Worm (Caenorhabditis elegans) whole organism, L2 larva: ENCODE data around the gene sth-1.

Source experiments
- F13H6.1 ChIP-seq: sonication (generic microtip); optimal IDR thresholded peaks from 2 replicates; lab custom pipeline; 2016; ENCODE audit warnings: missing genetic modification characterization, missing compliant biosample characterization
- R02D3.7 ChIP-seq: fragments of 150-350 bp; optimal IDR thresholded peaks from 2 replicates; lab custom pipeline; 2014; ENCODE audit warnings: missing biosample characterization, missing genetic modification characterization
- Y55F3AM.14 ChIP-seq: fragments of 200-800 bp; sonication (Bioruptor generic); optimal IDR thresholded peaks from 2 replicates; lab custom pipeline; 2018; ENCODE audit warnings: mild to moderate bottlenecking, missing genetic modification characterization, missing compliant biosample characterization
- ZK546.5 ChIP-seq: sonication (generic microtip); optimal IDR thresholded peaks from 2 replicates; lab custom pipeline; 2017; ENCODE audit warnings: missing biosample characterization, missing genetic modification characterization
- aly-2 ChIP-seq: fragments of 150-350 bp; optimal IDR thresholded peaks from 2 replicates; lab custom pipeline; 2014; ENCODE audit warnings: missing biosample characterization, missing genetic modification characterization
- blmp-1 ChIP-seq: sonication (generic microtip); optimal IDR thresholded peaks from 2 replicates; lab custom pipeline; 2017; ENCODE audit warnings: missing genetic modification characterization, mild to moderate bottlenecking, missing compliant biosample characterization, antibody characterized with exemption, moderate library complexity; ENCODE audit not compliant: insufficient read depth
- egl-27 ChIP-seq: sonication (generic microtip); optimal IDR thresholded peaks from 3 replicates; lab custom pipeline; 2017; ENCODE audit warnings: missing biosample characterization, missing genetic modification reagents, missing genetic modification characterization
- elt-1 ChIP-seq: fragments of 150-350 bp; optimal IDR thresholded peaks from 2 replicates; lab custom pipeline; 2014; ENCODE audit warnings: missing biosample characterization, missing genetic modification characterization
- elt-3 ChIP-seq: sonication (generic microtip); optimal IDR thresholded peaks from 2 replicates; lab custom pipeline; 2017; ENCODE audit warnings: missing biosample characterization, missing genetic modification characterization
- fos-1 ChIP-seq: fragments of 150-350 bp; optimal IDR thresholded peaks from 2 replicates; lab custom pipeline; 2014; ENCODE audit warnings: missing biosample characterization, missing genetic modification characterization
- lsy-2 ChIP-seq, 2 experiments: fragments of 150-350 bp in 1 of 2; sonication (generic microtip) in 1 of 2; optimal IDR thresholded peaks; 2 replicates each; lab custom pipeline; 2014 to 2017; ENCODE audit warnings: missing biosample characterization in 2 of 2, missing genetic modification characterization in 2 of 2
- mab-5 ChIP-seq: fragments of 150-350 bp; optimal IDR thresholded peaks from 2 replicates; lab custom pipeline; 2014; ENCODE audit warnings: missing biosample characterization, missing genetic modification characterization
- mdl-1 ChIP-seq, 2 experiments: fragments of 150-350 bp in 1 of 2; sonication (generic microtip) in 1 of 2; optimal IDR thresholded peaks; 2 replicates each; lab custom pipeline; 2017; ENCODE audit warnings: missing biosample characterization in 2 of 2, missing genetic modification characterization in 2 of 2
- nhr-10 ChIP-seq: sonication (generic microtip); optimal IDR thresholded peaks from 2 replicates; lab custom pipeline; 2017; ENCODE audit warnings: missing biosample characterization, missing genetic modification characterization
- nhr-11 ChIP-seq: fragments of 150-350 bp; optimal IDR thresholded peaks from 2 replicates; lab custom pipeline; 2014; ENCODE audit warnings: missing biosample characterization, missing genetic modification characterization
- nhr-12 ChIP-seq: fragments of 150-350 bp; optimal IDR thresholded peaks from 2 replicates; lab custom pipeline; 2014; ENCODE audit warnings: missing biosample characterization, missing genetic modification characterization
- nhr-21 ChIP-seq: fragments of 150-350 bp; optimal IDR thresholded peaks from 2 replicates; lab custom pipeline; 2014; ENCODE audit warnings: missing biosample characterization, missing genetic modification characterization
- nhr-23 ChIP-seq: fragments of 150-350 bp; optimal IDR thresholded peaks from 2 replicates; lab custom pipeline; 2014; ENCODE audit warnings: missing biosample characterization, missing genetic modification reagents, missing genetic modification characterization
- nhr-237 ChIP-seq: fragments of 150-350 bp; optimal IDR thresholded peaks from 2 replicates; lab custom pipeline; 2014; ENCODE audit warnings: missing biosample characterization, missing genetic modification characterization
- nhr-25 ChIP-seq: fragments of 150-350 bp; sonication (generic microtip); optimal IDR thresholded peaks from 3 replicates; lab custom pipeline; 2014; ENCODE audit warnings: missing biosample characterization, missing genetic modification characterization
- nhr-6 ChIP-seq: fragments of 150-350 bp; optimal IDR thresholded peaks from 2 replicates; lab custom pipeline; 2014; ENCODE audit warnings: missing biosample characterization, missing genetic modification characterization
- nhr-77 ChIP-seq: fragments of 150-350 bp; optimal IDR thresholded peaks from 2 replicates; lab custom pipeline; 2014; ENCODE audit warnings: missing biosample characterization, missing genetic modification characterization
- peb-1 ChIP-seq: fragments of 150-350 bp; optimal IDR thresholded peaks from 2 replicates; lab custom pipeline; 2014; ENCODE audit warnings: missing biosample characterization, missing genetic modification characterization
- sem-4 ChIP-seq: fragments of 150-350 bp; optimal IDR thresholded peaks from 2 replicates; lab custom pipeline; 2014; ENCODE audit warnings: missing biosample characterization, missing genetic modification reagents, missing genetic modification characterization
- skn-1 ChIP-seq: sonication (generic microtip); optimal IDR thresholded peaks from 2 replicates; lab custom pipeline; 2017; ENCODE audit warnings: missing biosample characterization, missing genetic modification characterization
- sma-3 ChIP-seq: sonication (generic microtip); optimal IDR thresholded peaks from 2 replicates; lab custom pipeline; 2016; ENCODE audit warnings: missing genetic modification reagents, missing genetic modification characterization, missing compliant biosample characterization
- sma-9 ChIP-seq, 2 experiments: fragments of 150-350 bp in 1 of 2; sonication (generic microtip) in 1 of 2; optimal IDR thresholded peaks; 2 replicates each; lab custom pipeline; 2014 to 2016; ENCODE audit warnings: missing genetic modification characterization in 2 of 2, mild to moderate bottlenecking in 1 of 2, missing biosample characterization in 1 of 2, missing compliant biosample characterization in 1 of 2, missing genetic modification reagents in 1 of 2, moderate library complexity in 1 of 2
- snpc-4 ChIP-seq: fragments of 150-350 bp; optimal IDR thresholded peaks from 2 replicates; lab custom pipeline; 2014; ENCODE audit warnings: missing biosample characterization, missing genetic modification characterization
- unc-55 ChIP-seq: fragments of 150-350 bp; sonication (generic microtip); optimal IDR thresholded peaks from 3 replicates; lab custom pipeline; 2014; ENCODE audit warnings: missing biosample characterization, missing genetic modification reagents, missing genetic modification characterization
- unc-62 ChIP-seq: fragments of 150-350 bp; optimal IDR thresholded peaks from 2 replicates; lab custom pipeline; 2014; ENCODE audit warnings: missing biosample characterization, missing genetic modification reagents, missing genetic modification characterization
- zag-1 ChIP-seq: fragments of 150-350 bp; optimal IDR thresholded peaks from 2 replicates; lab custom pipeline; 2014; ENCODE audit warnings: missing biosample characterization, missing genetic modification characterization
- ztf-1 ChIP-seq: fragments of 200-800 bp; sonication (Bioruptor generic); conservative IDR thresholded peaks from 2 replicates; pipeline ENCODE4 v1.3.6; 2022; ENCODE audit warnings: missing genetic modification characterization, missing compliant biosample characterization

The sth-1 gene

ce11 chrV:8075712-8076111 lies 23.8 kb downstream of the sth-1 start, which contains the start of gene catp-3:
Gene catp-3 (plus strand): TSS chrV:8076012.
- no peak for TF ChIP-seq nhr-237 (tag; lab: Kevin White, UChicago)
- no peak for TF ChIP-seq peb-1
- TF ChIP-seq snpc-4 (tag; lab: Kevin White, UChicago): no peak
- TF ChIP-seq fos-1: no peak

ce11 chrV:8079813-8080212 lies 27.9 kb downstream of the sth-1 start:
- TF ChIP-seq egl-27 (tag; lab: Kevin White, UChicago) (peak; percentile 17), nhr-25 (tag; lab: Kevin White, UChicago) (peak; percentile 71), blmp-1 (tag; lab: Kevin White, UChicago) (peak; percentile 51), ztf-1 (GFP tag; lab: Robert Waterston, UW) (no peak), sma-3 (peak; percentile 5), zag-1 (tag; lab: Kevin White, UChicago) (no peak), nhr-12 (tag; lab: Kevin White, UChicago) (no peak), sma-9 (GFP tag; optimal IDR thresholded peaks at IDR 0.05; lab: Kevin White, UChicago) (peak; percentile 77), sma-9 (tag; optimal IDR thresholded peaks at IDR 0.05; lab: Kevin White, UChicago) (no peak)

- TF ChIP-seq sma-3: no peak
- no peak for TF ChIP-seq nhr-77 (tag; lab: Kevin White, UChicago)
- no peak for TF ChIP-seq nhr-23
- no peak for TF ChIP-seq sma-9 (GFP tag; optimal IDR thresholded peaks at IDR 0.05; lab: Kevin White, UChicago)
- TF ChIP-seq sma-9 (tag; optimal IDR thresholded peaks at IDR 0.05; lab: Kevin White, UChicago): no peak
- TF ChIP-seq peb-1: no peak
Observed at ce11 chrV:8081579-8081978, 29.6 kb downstream of the sth-1 start, which contains the start of gene str-131. Gene str-131 (minus strand): TSS chrV:8081679.

ce11 chrV:8085141-8085540 lies 33.2 kb downstream of the sth-1 start, which contains the start of gene C09H5.7:
Gene C09H5.7 (minus strand): TSS chrV:8085241.
- no peak for TF ChIP-seq elt-3 (tag; lab: Kevin White, UChicago)
- TF ChIP-seq nhr-6: no peak
- no peak for TF ChIP-seq lsy-2 (tag; optimal IDR thresholded peaks at IDR 0.05; lab: Kevin White, UChicago)
- no peak for TF ChIP-seq blmp-1 (tag; lab: Kevin White, UChicago)
- TF ChIP-seq elt-1 (tag; lab: Kevin White, UChicago): no peak
- TF ChIP-seq unc-62 (GFP tag; lab: Kevin White, UChicago): no peak
- TF ChIP-seq ZK546.5 (tag; lab: Kevin White, UChicago): no peak
- TF ChIP-seq aly-2 (tag; lab: Kevin White, UChicago): no peak
- no peak for TF ChIP-seq sma-3
- no peak for TF ChIP-seq R02D3.7 (tag; lab: Kevin White, UChicago)

- TF ChIP-seq sma-3 (no peak), elt-1 (tag; lab: Kevin White, UChicago) (no peak), lsy-2 (tag; optimal IDR thresholded peaks at IDR 0.05; lab: Kevin White, UChicago) (no peak), mdl-1 (tag; optimal IDR thresholded peaks at IDR 0.05; lab: Kevin White, UChicago) (no peak), F13H6.1 (tag; lab: Kevin White, UChicago) (no peak), mab-5 (tag; lab: Kevin White, UChicago) (no peak), Y55F3AM.14 (GFP tag; lab: Kevin White, UChicago) (no peak), nhr-10 (no peak), nhr-11 (tag; lab: Kevin White, UChicago) (no peak), peb-1 (no peak), skn-1 (no peak), nhr-6 (no peak), sem-4 (tag; lab: Kevin White, UChicago) (no peak), ztf-1 (GFP tag; lab: Robert Waterston, UW) (no peak), nhr-23 (no peak), egl-27 (tag; lab: Kevin White, UChicago) (no peak), nhr-21 (tag; lab: Kevin White, UChicago) (no peak), unc-55 (GFP tag; lab: Kevin White, UChicago) (no peak), snpc-4 (tag; lab: Kevin White, UChicago) (no peak), unc-62 (GFP tag; lab: Kevin White, UChicago) (no peak)
Observed at ce11 chrV:8090595-8090994, 38.6 kb downstream of the sth-1 start, which contains the start of gene str-130. Gene str-130 (minus strand): TSS chrV:8090695.
